Fruit fly (Drosophila melanogaster) whole organism, embryonic: ENCODE measurements around the gene Hez.

ENCODE experiments used
- CG10209 ChIP-seq: fragments of 200-800 bp; sonication (Bioruptor generic); optimal IDR thresholded peaks from 3 replicates; lab custom pipeline; 2017; ENCODE audit warnings: missing biosample characterization, mild to moderate bottlenecking, missing genetic modification characterization, missing genetic modification reagents
- CG10267 ChIP-seq: fragments of 200-800 bp; sonication (Bioruptor generic); optimal IDR thresholded peaks from 2 replicates; lab custom pipeline; 2018; ENCODE audit warnings: missing biosample characterization, mild to moderate bottlenecking, missing genetic modification characterization, moderate library complexity
- CG10979 ChIP-seq: fragments of 200-800 bp; sonication (Bioruptor generic); optimal IDR thresholded peaks from 2 replicates; lab custom pipeline; 2018; ENCODE audit warnings: missing biosample characterization, mild to moderate bottlenecking, missing genetic modification characterization, moderate library complexity
- CG12071 ChIP-seq: fragments of 200-800 bp; sonication (Bioruptor generic); optimal IDR thresholded peaks from 3 replicates; lab custom pipeline; 2018; ENCODE audit warnings: missing biosample characterization, mild to moderate bottlenecking, missing genetic modification characterization
- CG12155 ChIP-seq: fragments of 200-800 bp; sonication (Bioruptor generic); optimal IDR thresholded peaks from 3 replicates; lab custom pipeline; 2016; ENCODE audit warnings: missing biosample characterization, missing genetic modification characterization
- CG13424 ChIP-seq: fragments of 200-800 bp; sonication (Bioruptor generic); optimal IDR thresholded peaks from 2 replicates; lab custom pipeline; 2019; ENCODE audit warnings: missing biosample characterization, mild to moderate bottlenecking, missing genetic modification characterization, moderate library complexity
- CG18011 ChIP-seq: fragments of 200-800 bp; sonication (Bioruptor generic); optimal IDR thresholded peaks from 2 replicates; lab custom pipeline; 2017; ENCODE audit warnings: missing biosample characterization, missing genetic modification characterization, mild to moderate bottlenecking, moderate library complexity, missing genotype
- CG1832 ChIP-seq: fragments of 200-800 bp; sonication (Bioruptor generic); optimal IDR thresholded peaks from 2 replicates; lab custom pipeline; 2017; ENCODE audit warnings: missing biosample characterization, mild to moderate bottlenecking, missing genetic modification characterization, inconsistent platforms
- CG2712 ChIP-seq: fragments of 200-800 bp; optimal IDR thresholded peaks from 3 replicates; lab custom pipeline; 2019; ENCODE audit warnings: missing biosample characterization, mild to moderate bottlenecking, missing genetic modification characterization, moderate library complexity
- CG31441 ChIP-seq: fragments of 200-800 bp; sonication (Bioruptor generic); IDR thresholded peaks from 2 replicates; pipeline ENCODE4 v1.3.6; 2022; ENCODE audit warnings: missing biosample characterization, missing genetic modification characterization
- CG32532 ChIP-seq: fragments of 200-800 bp; sonication (Bioruptor generic); IDR thresholded peaks from 2 replicates; pipeline ENCODE4 v1.3.6; 2022; ENCODE audit warnings: missing biosample characterization, missing genetic modification characterization
- CG3281 ChIP-seq: fragments of 200-800 bp; sonication (Bioruptor generic); optimal IDR thresholded peaks from 3 replicates; lab custom pipeline; 2017; ENCODE audit warnings: missing biosample characterization, mild to moderate bottlenecking, missing genetic modification characterization
- CG34224 ChIP-seq: fragments of 200-800 bp; sonication (Bioruptor generic); IDR thresholded peaks from 3 replicates; pipeline ENCODE4 v1.3.6; 2022; ENCODE audit warnings: missing biosample characterization, missing genetic modification characterization; ENCODE audit not compliant: partially characterized antibody
- CG34376 ChIP-seq: fragments of 200-800 bp; sonication (Bioruptor generic); optimal IDR thresholded peaks from 2 replicates; lab custom pipeline; 2018; ENCODE audit warnings: missing biosample characterization, mild to moderate bottlenecking, missing genetic modification characterization
- CG5245 ChIP-seq: fragments of 200-800 bp; sonication (Bioruptor generic); optimal IDR thresholded peaks from 3 replicates; lab custom pipeline; 2016; ENCODE audit warnings: missing biosample characterization, missing genetic modification characterization
- CG7839 ChIP-seq: fragments of 200-800 bp; sonication (Bioruptor generic); optimal IDR thresholded peaks from 3 replicates; lab custom pipeline; 2018; ENCODE audit warnings: missing biosample characterization, mild to moderate bottlenecking, missing genetic modification characterization, moderate library complexity
- CG7963 ChIP-seq: fragments of 200-800 bp; sonication (Bioruptor generic); IDR thresholded peaks from 3 replicates; pipeline ENCODE4 v1.3.6; 2022; ENCODE audit warnings: missing biosample characterization, missing genetic modification characterization; ENCODE audit not compliant: partially characterized antibody
- CG8359 ChIP-seq: fragments of 200-800 bp; sonication (Bioruptor generic); optimal IDR thresholded peaks from 2 replicates; lab custom pipeline; 2017; ENCODE audit warnings: missing biosample characterization, mild to moderate bottlenecking, missing genetic modification characterization, borderline replicate concordance
- CG8478 ChIP-seq: fragments of >200 bp; optimal IDR thresholded peaks from 2 replicates; lab custom pipeline; 2018
- CG9932 ChIP-seq: fragments of 200-800 bp; sonication (Bioruptor generic); IDR thresholded peaks from 2 replicates; pipeline ENCODE4 v1.3.6; 2022; ENCODE audit warnings: missing biosample characterization, missing genetic modification characterization
- Chrac-16 ChIP-seq: fragments of 200-800 bp; sonication (Bioruptor generic); optimal IDR thresholded peaks from 3 replicates; lab custom pipeline; 2016; ENCODE audit warnings: missing biosample characterization, missing genetic modification characterization
- Dref ChIP-seq: fragments of 200-800 bp; sonication (Bioruptor generic); IDR thresholded peaks from 2 replicates; pipeline ENCODE4 v1.3.6; 2022; ENCODE audit warnings: missing biosample characterization, missing genetic modification characterization
- Gsc ChIP-seq: fragments of 200-800 bp; sonication (Bioruptor generic); IDR thresholded peaks from 2 replicates; pipeline ENCODE4 v1.3.6; 2022; ENCODE audit warnings: missing biosample characterization, missing genetic modification characterization
- Gug ChIP-seq: fragments of 200-800 bp; sonication (Bioruptor generic); IDR thresholded peaks from 4 replicates; pipeline ENCODE4 v1.3.6; 2022; ENCODE audit warnings: missing biosample characterization, missing genetic modification characterization
- H15 ChIP-seq: fragments of 200-800 bp; sonication (Bioruptor generic); IDR thresholded peaks from 3 replicates; pipeline ENCODE4 v1.3.6; 2022; ENCODE audit warnings: missing biosample characterization, missing genetic modification characterization
- HHEX ChIP-seq: fragments of 200-800 bp; sonication (Bioruptor generic); optimal IDR thresholded peaks from 3 replicates; lab custom pipeline; 2017; ENCODE audit warnings: missing biosample characterization, mild to moderate bottlenecking, missing genetic modification characterization, missing genetic modification reagents
- Hand ChIP-seq: fragments of 200-800 bp; sonication (Bioruptor generic); optimal IDR thresholded peaks from 2 replicates; lab custom pipeline; 2017; ENCODE audit warnings: mild to moderate bottlenecking, missing biosample characterization, missing genetic modification reagents, missing genetic modification characterization
- HmgZ ChIP-seq: fragments of 200-800 bp; sonication (Bioruptor generic); optimal IDR thresholded peaks from 2 replicates; lab custom pipeline; 2018; ENCODE audit warnings: missing biosample characterization, mild to moderate bottlenecking, missing genetic modification characterization
- Kr ChIP-seq: fragments of 200-800 bp; sonication (Bioruptor generic); optimal IDR thresholded peaks from 2 replicates; lab custom pipeline; 2017; ENCODE audit warnings: missing biosample characterization, mild to moderate bottlenecking, missing genetic modification characterization
- MBD-R2 ChIP-seq: fragments of 200-800 bp; sonication (Bioruptor generic); IDR thresholded peaks from 2 replicates; pipeline ENCODE4 v1.3.6; 2022; ENCODE audit warnings: missing biosample characterization, missing genetic modification characterization
- MTF-1 ChIP-seq: fragments of 200-800 bp; sonication (Bioruptor generic); optimal IDR thresholded peaks from 2 replicates; lab custom pipeline; 2018; ENCODE audit warnings: missing biosample characterization, mild to moderate bottlenecking, missing genetic modification characterization, borderline replicate concordance
- NC2β ChIP-seq: fragments of 200-800 bp; sonication (Bioruptor generic); optimal IDR thresholded peaks from 2 replicates; lab custom pipeline; 2016; ENCODE audit warnings: missing biosample characterization, missing genetic modification characterization
- PHDP ChIP-seq: fragments of 200-800 bp; sonication (Bioruptor generic); optimal IDR thresholded peaks from 3 replicates; lab custom pipeline; 2018; ENCODE audit warnings: missing biosample characterization, mild to moderate bottlenecking, missing genetic modification characterization, moderate library complexity
- Rfx ChIP-seq: fragments of 200-800 bp; sonication (Bioruptor generic); IDR thresholded peaks from 2 replicates; pipeline ENCODE4 v1.3.6; 2022; ENCODE audit warnings: missing biosample characterization, missing genetic modification characterization
- Six4 ChIP-seq: fragments of 200-800 bp; sonication (Bioruptor generic); optimal IDR thresholded peaks from 2 replicates; lab custom pipeline; 2016; ENCODE audit warnings: missing biosample characterization, missing genetic modification characterization
- caup ChIP-seq: fragments of 200-800 bp; sonication (Bioruptor generic); optimal IDR thresholded peaks from 3 replicates; lab custom pipeline; 2017; ENCODE audit warnings: missing biosample characterization, mild to moderate bottlenecking, missing genetic modification characterization, moderate library complexity; ENCODE audit not compliant: severe bottlenecking
- exex ChIP-seq: fragments of 200-800 bp; sonication (Bioruptor generic); optimal IDR thresholded peaks from 4 replicates; lab custom pipeline; 2018; ENCODE audit warnings: missing biosample characterization, mild to moderate bottlenecking, missing genetic modification characterization, moderate library complexity
- fd64A ChIP-seq: fragments of 200-800 bp; sonication (Bioruptor generic); optimal IDR thresholded peaks from 3 replicates; lab custom pipeline; 2018; ENCODE audit warnings: missing biosample characterization, mild to moderate bottlenecking, missing genetic modification characterization
- fu2 ChIP-seq: fragments of 200-800 bp; sonication (Bioruptor generic); optimal IDR thresholded peaks from 2 replicates; lab custom pipeline; 2016; ENCODE audit warnings: missing biosample characterization, missing genetic modification characterization
- gsb ChIP-seq: fragments of 200-800 bp; sonication (Bioruptor generic); IDR thresholded peaks from 2 replicates; pipeline ENCODE4 v1.3.6; 2022; ENCODE audit warnings: missing biosample characterization, missing genetic modification characterization
- gsb-n ChIP-seq: fragments of 200-800 bp; sonication (Bioruptor generic); optimal IDR thresholded peaks from 3 replicates; lab custom pipeline; 2018; ENCODE audit warnings: missing biosample characterization, mild to moderate bottlenecking, missing genetic modification characterization
- hth ChIP-seq: fragments of >200 bp; optimal IDR thresholded peaks from 2 replicates; lab custom pipeline; 2017; ENCODE audit warnings: inconsistent platforms
- maf-S ChIP-seq: fragments of 200-800 bp; sonication (Bioruptor generic); optimal IDR thresholded peaks from 2 replicates; lab custom pipeline; 2016; ENCODE audit warnings: missing biosample characterization, missing genetic modification characterization
- mam ChIP-seq: fragments of 200-800 bp; sonication (Bioruptor generic); optimal IDR thresholded peaks from 3 replicates; lab custom pipeline; 2016; ENCODE audit warnings: missing biosample characterization, missing genetic modification characterization
- sc ChIP-seq, 3 experiments: fragments of >200 bp in 2 of 3; fragments of 200-800 bp in 1 of 3; sonication (Bioruptor generic) in 1 of 3; optimal IDR thresholded peaks; 2 replicates in 2 of 3; 3 replicates in 1 of 3; lab custom pipeline; 2017; ENCODE audit warnings: mild to moderate bottlenecking in 1 of 3, missing biosample characterization in 1 of 3, missing genetic modification characterization in 1 of 3, missing genetic modification reagents in 1 of 3
- sd ChIP-seq: fragments of 200-800 bp; sonication (Bioruptor generic); optimal IDR thresholded peaks from 3 replicates; lab custom pipeline; 2018; ENCODE audit warnings: missing biosample characterization, mild to moderate bottlenecking, missing genetic modification characterization, moderate library complexity
- sens ChIP-seq: fragments of 200-800 bp; sonication (Bioruptor generic); peaks from one replicate; lab custom pipeline; 2016; ENCODE audit warnings: missing biosample characterization, missing genetic modification characterization
- sim ChIP-seq: fragments of 200-800 bp; sonication (Bioruptor generic); IDR thresholded peaks from 2 replicates; pipeline ENCODE4 v1.3.6; 2022; ENCODE audit warnings: missing biosample characterization, missing genetic modification characterization
- tx ChIP-seq: fragments of 200-800 bp; sonication (Bioruptor generic); optimal IDR thresholded peaks from 2 replicates; lab custom pipeline; 2016; ENCODE audit warnings: missing biosample characterization, missing genetic modification characterization
- unc-4 ChIP-seq: fragments of 200-800 bp; sonication (Bioruptor generic); IDR thresholded peaks from 2 replicates; pipeline ENCODE4 v1.3.6; 2022; ENCODE audit warnings: missing biosample characterization, missing genetic modification characterization; ENCODE audit not compliant: partially characterized antibody
- vvl ChIP-seq: fragments of 200-800 bp; sonication (Bioruptor generic); IDR thresholded peaks from 2 replicates; pipeline ENCODE4 v1.3.6; 2022; ENCODE audit warnings: missing biosample characterization, missing genetic modification characterization

The Hez gene

dm6 chr3L:9859624-9860023 lies 34.9 kb downstream of the Hez start, which contains the start of gene CG10809 (continued):
- TF ChIP-seq Hand (no peak), hth (no peak), MBD-R2 (GFP tag; lab: Robert Waterston, UW) (peak; percentile 76), CG8478 (lab: Kevin White, UChicago) (no peak), PHDP (tag; lab: Kevin White, UChicago) (peak; percentile 25), CG8359 (GFP tag; lab: Kevin White, UChicago) (no peak), CG12155 (GFP tag; lab: Kevin White, UChicago) (peak; percentile 37), exex (peak; percentile 8), sens (peak; percentile 67), tx (GFP tag; lab: Kevin White, UChicago) (no peak), CG7963 (GFP tag; lab: Robert Waterston, UW) (peak; percentile 89), CG10209 (GFP tag; lab: Kevin White, UChicago) (no peak), CG32532 (peak; percentile 48), sc (optimal IDR thresholded peaks at IDR 0.05; lab: Kevin White, UChicago) (no peak), sc (GFP tag; optimal IDR thresholded peaks at IDR 0.05; lab: Kevin White, UChicago) (no peak), HHEX (GFP tag; lab: Kevin White, UChicago) (no peak), maf-S (GFP tag; lab: Kevin White, UChicago) (no peak), HmgZ (peak; percentile 40), CG31441 (GFP tag; lab: Robert Waterston, UW) (0 out of 2 replicates have a peak, but pooled peaks have one; percentile 13), CG10267 (tag; lab: Kevin White, UChicago) (peak; percentile 74), sim (GFP tag; lab: Robert Waterston, UW) (no peak), Kr (GFP tag; lab: Kevin White, UChicago) (no peak), CG34224 (GFP tag; lab: Robert Waterston, UW) (peak; percentile 92), vvl (GFP tag; lab: Robert Waterston, UW) (no peak), mam (GFP tag; lab: Kevin White, UChicago) (peak; percentile 11), Chrac-16 (GFP tag; lab: Kevin White, UChicago) (peak; percentile 21), gsb (GFP tag; lab: Robert Waterston, UW) (no peak), CG34376 (GFP tag; lab: Kevin White, UChicago) (peak; percentile 18), caup (GFP tag; lab: Kevin White, UChicago) (peak; percentile 27), CG2712 (tag; lab: Kevin White, UChicago) (peak; percentile 57), NC2β (peak; percentile 37), CG3281 (GFP tag; lab: Kevin White, UChicago) (peak; percentile 24), MTF-1 (GFP tag; lab: Kevin White, UChicago) (no peak), CG10979 (peak; percentile 24), CG12071 (GFP tag; lab: Kevin White, UChicago) (no peak), CG7839 (tag; lab: Kevin White, UChicago) (no peak), H15 (no peak), gsb-n (tag; lab: Kevin White, UChicago) (no peak), unc-4 (GFP tag; lab: Robert Waterston, UW) (peak; percentile 91), sd (tag; lab: Kevin White, UChicago) (peak; percentile 61), CG1832 (GFP tag; lab: Kevin White, UChicago) (no peak), Dref (GFP tag; lab: Robert Waterston, UW) (peak; percentile 91), CG9932 (GFP tag; lab: Robert Waterston, UW) (peak; percentile 72), Six4 (GFP tag; lab: Kevin White, UChicago) (peak; percentile 28), CG18011 (no peak), Gug (peak; percentile 18; the same call in 1 of the 4 replicates), Gsc (no peak), CG5245 (no peak), fu2 (GFP tag; lab: Kevin White, UChicago) (peak; percentile 7), CG13424 (tag; lab: Kevin White, UChicago) (peak; percentile 16), Rfx (GFP tag; lab: Robert Waterston, UW) (peak; percentile 72), fd64A (GFP tag; lab: Kevin White, UChicago) (no peak)
